Fruit fly (Drosophila melanogaster) whole organism, embryonic: ENCODE data around the gene MED28.

Experiments
- Bteb2 ChIP-seq: fragments of 200-800 bp; sonication (Bioruptor generic); optimal IDR thresholded peaks from 2 replicates; lab custom pipeline; 2016; ENCODE audit warnings: missing biosample characterization, missing genetic modification characterization
- CG10147 ChIP-seq: fragments of 200-800 bp; sonication (Bioruptor generic); optimal IDR thresholded peaks from 2 replicates; lab custom pipeline; 2019; ENCODE audit warnings: missing biosample characterization, mild to moderate bottlenecking, missing genetic modification characterization, moderate library complexity
- CG10209 ChIP-seq: fragments of 200-800 bp; sonication (Bioruptor generic); optimal IDR thresholded peaks from 3 replicates; lab custom pipeline; 2017; ENCODE audit warnings: missing biosample characterization, mild to moderate bottlenecking, missing genetic modification characterization, missing genetic modification reagents
- CG10321 ChIP-seq: fragments of 200-800 bp; sonication (Bioruptor generic); IDR thresholded peaks from 2 replicates; pipeline ENCODE4 v1.3.6; 2022; ENCODE audit warnings: missing biosample characterization, missing genetic modification characterization
- CG10462 ChIP-seq: fragments of 200-800 bp; sonication (Bioruptor generic); optimal IDR thresholded peaks from 2 replicates; lab custom pipeline; 2016; ENCODE audit warnings: missing biosample characterization, missing genetic modification characterization
- CG10979 ChIP-seq: fragments of 200-800 bp; sonication (Bioruptor generic); optimal IDR thresholded peaks from 2 replicates; lab custom pipeline; 2018; ENCODE audit warnings: missing biosample characterization, mild to moderate bottlenecking, missing genetic modification characterization, moderate library complexity
- CG11456 ChIP-seq: fragments of 200-800 bp; sonication (Bioruptor generic); IDR thresholded peaks from 3 replicates; pipeline ENCODE4 v1.3.6; 2022; ENCODE audit warnings: missing biosample characterization, missing genetic modification characterization
- CG11695 ChIP-seq: fragments of 200-800 bp; sonication (Bioruptor generic); IDR thresholded peaks from 3 replicates; pipeline ENCODE4 v1.3.6; 2022; ENCODE audit warnings: missing biosample characterization, missing genetic modification characterization
- CG12071 ChIP-seq: fragments of 200-800 bp; sonication (Bioruptor generic); optimal IDR thresholded peaks from 3 replicates; lab custom pipeline; 2018; ENCODE audit warnings: missing biosample characterization, mild to moderate bottlenecking, missing genetic modification characterization
- CG14441 ChIP-seq: fragments of 200-800 bp; sonication (Bioruptor generic); IDR thresholded peaks from 2 replicates; pipeline ENCODE4 v1.3.6; 2022; ENCODE audit warnings: missing biosample characterization, missing genetic modification characterization
- CG14860 ChIP-seq: fragments of 200-800 bp; sonication (Bioruptor generic); IDR thresholded peaks from 3 replicates; pipeline ENCODE4 v1.3.6; 2022; ENCODE audit warnings: missing biosample characterization, missing genetic modification characterization; ENCODE audit not compliant: partially characterized antibody
- CG15696 ChIP-seq: fragments of 200-800 bp; sonication (Bioruptor generic); optimal IDR thresholded peaks from 2 replicates; lab custom pipeline; 2019; ENCODE audit warnings: missing biosample characterization, mild to moderate bottlenecking, missing genetic modification characterization, moderate library complexity
- CG16813 ChIP-seq: fragments of 200-800 bp; sonication (Bioruptor generic); IDR thresholded peaks from 3 replicates; pipeline ENCODE4 v1.3.6; 2022; ENCODE audit warnings: missing biosample characterization, missing genetic modification characterization; ENCODE audit not compliant: partially characterized antibody
- CG17612 ChIP-seq: fragments of 200-800 bp; sonication (Bioruptor generic); IDR thresholded peaks from 2 replicates; pipeline ENCODE4 v1.3.6; 2022; ENCODE audit warnings: missing biosample characterization, missing genetic modification characterization
- CG17802 ChIP-seq: fragments of 200-800 bp; sonication (Bioruptor generic); optimal IDR thresholded peaks from 2 replicates; lab custom pipeline; 2018; ENCODE audit warnings: missing biosample characterization, mild to moderate bottlenecking, missing genetic modification characterization, moderate library complexity
- CG18764 ChIP-seq: fragments of 200-800 bp; sonication (Bioruptor generic); optimal IDR thresholded peaks from 3 replicates; lab custom pipeline; 2016; ENCODE audit warnings: missing biosample characterization, missing genetic modification characterization
- CG2129 ChIP-seq: fragments of 200-800 bp; sonication (Bioruptor generic); IDR thresholded peaks from 2 replicates; pipeline ENCODE4 v1.3.6; 2022; ENCODE audit warnings: missing biosample characterization, missing genetic modification characterization; ENCODE audit not compliant: partially characterized antibody
- CG2199 ChIP-seq: fragments of 200-800 bp; sonication (Bioruptor generic); IDR thresholded peaks from 3 replicates; pipeline ENCODE4 v1.3.6; 2022; ENCODE audit warnings: missing biosample characterization, missing genetic modification characterization
- CG32767 ChIP-seq: fragments of 200-800 bp; sonication (Bioruptor generic); IDR thresholded peaks from 2 replicates; pipeline ENCODE4 v1.3.6; 2022; ENCODE audit warnings: missing biosample characterization, missing genetic modification characterization
- CG4404 ChIP-seq: fragments of 200-800 bp; sonication (Bioruptor generic); IDR thresholded peaks from 2 replicates; pipeline ENCODE4 v1.3.6; 2022; ENCODE audit warnings: missing biosample characterization, missing genetic modification characterization
- CG4617 ChIP-seq: fragments of 200-800 bp; sonication (Bioruptor generic); optimal IDR thresholded peaks from 3 replicates; lab custom pipeline; 2016; ENCODE audit warnings: missing biosample characterization, missing genetic modification characterization, borderline replicate concordance
- CG7745 ChIP-seq: fragments of 200-800 bp; sonication (Bioruptor generic); optimal IDR thresholded peaks from 2 replicates; lab custom pipeline; 2018; ENCODE audit warnings: missing biosample characterization, mild to moderate bottlenecking, missing genetic modification characterization, moderate library complexity
- CG7786 ChIP-seq: fragments of 200-800 bp; sonication (Bioruptor generic); optimal IDR thresholded peaks from 2 replicates; lab custom pipeline; 2016; ENCODE audit warnings: missing biosample characterization, missing genetic modification characterization
- CG7839 ChIP-seq: fragments of 200-800 bp; sonication (Bioruptor generic); optimal IDR thresholded peaks from 3 replicates; lab custom pipeline; 2018; ENCODE audit warnings: missing biosample characterization, mild to moderate bottlenecking, missing genetic modification characterization, moderate library complexity
- CG8281 ChIP-seq: fragments of 200-800 bp; sonication (Bioruptor generic); optimal IDR thresholded peaks from 2 replicates; lab custom pipeline; 2018; ENCODE audit warnings: missing biosample characterization, mild to moderate bottlenecking, missing genetic modification characterization, moderate library complexity
- CG8924 ChIP-seq: fragments of 200-800 bp; optimal IDR thresholded peaks from 3 replicates; lab custom pipeline; 2019; ENCODE audit warnings: missing biosample characterization, mild to moderate bottlenecking, missing genetic modification characterization, moderate library complexity
- Dip3 ChIP-seq: fragments of 200-800 bp; sonication (Bioruptor generic); optimal IDR thresholded peaks from 3 replicates; lab custom pipeline; 2016; ENCODE audit warnings: missing biosample characterization, missing genetic modification characterization
- Doc2 ChIP-seq: fragments of 200-800 bp; sonication (Bioruptor generic); IDR thresholded peaks from 2 replicates; pipeline ENCODE4 v1.3.6; 2022; ENCODE audit warnings: missing biosample characterization, missing genetic modification characterization
- HLH4C ChIP-seq: fragments of 200-800 bp; sonication (Bioruptor generic); IDR thresholded peaks from 3 replicates; pipeline ENCODE4 v1.3.6; 2022; ENCODE audit warnings: missing biosample characterization, missing genetic modification characterization; ENCODE audit not compliant: partially characterized antibody
- Hr78 ChIP-seq, 2 experiments: fragments of 200-800 bp in 1 of 2; fragments of >200 bp in 1 of 2; sonication (Bioruptor generic) in 1 of 2; optimal IDR thresholded peaks; 2 replicates each; lab custom pipeline; 2017 to 2019; ENCODE audit warnings: missing biosample characterization in 2 of 2, missing genetic modification characterization in 2 of 2, mild to moderate bottlenecking in 1 of 2, moderate library complexity in 1 of 2
- Lim3 ChIP-seq: fragments of 200-800 bp; sonication (Bioruptor generic); IDR thresholded peaks from 2 replicates; pipeline ENCODE4 v1.3.6; 2022; ENCODE audit warnings: missing biosample characterization, missing genetic modification characterization
- NC2α ChIP-seq: fragments of 200-800 bp; sonication (Bioruptor generic); optimal IDR thresholded peaks from 2 replicates; lab custom pipeline; 2016; ENCODE audit warnings: missing biosample characterization, missing genetic modification characterization
- NC2β ChIP-seq: fragments of 200-800 bp; sonication (Bioruptor generic); optimal IDR thresholded peaks from 2 replicates; lab custom pipeline; 2016; ENCODE audit warnings: missing biosample characterization, missing genetic modification characterization
- Stat92E ChIP-seq, 3 experiments: fragments of >200 bp in 2 of 3; fragments of 200-800 bp in 1 of 3; sonication (Bioruptor generic) in 1 of 3; optimal IDR thresholded peaks; 2 replicates each; lab custom pipeline; 2017 to 2019; ENCODE audit warnings: missing biosample characterization in 3 of 3, missing genetic modification characterization in 3 of 3, mild to moderate bottlenecking in 1 of 3, moderate library complexity in 1 of 3
- YL-1 ChIP-seq: fragments of 200-800 bp; sonication (Bioruptor generic); optimal IDR thresholded peaks from 3 replicates; lab custom pipeline; 2017; ENCODE audit warnings: missing biosample characterization, mild to moderate bottlenecking, missing genetic modification characterization
- bigmax ChIP-seq: fragments of 200-800 bp; sonication (Bioruptor generic); optimal IDR thresholded peaks from 2 replicates; lab custom pipeline; 2018; ENCODE audit warnings: missing biosample characterization, mild to moderate bottlenecking, missing genetic modification characterization
- cad ChIP-seq: fragments of >200 bp; optimal IDR thresholded peaks from 2 replicates; lab custom pipeline; 2017; ENCODE audit warnings: missing biosample characterization, missing genetic modification characterization
- dan ChIP-seq: fragments of 200-800 bp; sonication (Bioruptor generic); IDR thresholded peaks from 2 replicates; pipeline ENCODE4 v1.3.6; 2022; ENCODE audit warnings: missing biosample characterization, missing genetic modification characterization
- dpn ChIP-seq, 2 experiments: fragments of 200-800 bp; sonication (Bioruptor generic); optimal IDR thresholded peaks; 3 replicates each; lab custom pipeline; 2016; ENCODE audit warnings: missing biosample characterization in 2 of 2, missing genetic modification characterization in 2 of 2
- exex ChIP-seq: fragments of 200-800 bp; sonication (Bioruptor generic); optimal IDR thresholded peaks from 4 replicates; lab custom pipeline; 2018; ENCODE audit warnings: missing biosample characterization, mild to moderate bottlenecking, missing genetic modification characterization, moderate library complexity
- fd102C ChIP-seq: fragments of 200-800 bp; sonication (Bioruptor generic); optimal IDR thresholded peaks from 2 replicates; lab custom pipeline; 2018; ENCODE audit warnings: missing biosample characterization, mild to moderate bottlenecking, missing genetic modification characterization, moderate library complexity
- fd96Cb ChIP-seq: fragments of 200-800 bp; sonication (Bioruptor generic); optimal IDR thresholded peaks from 2 replicates; lab custom pipeline; 2018; ENCODE audit warnings: missing biosample characterization, mild to moderate bottlenecking, missing genetic modification characterization, moderate library complexity
- insv ChIP-seq, 2 experiments: fragments of 200-800 bp; sonication (Bioruptor generic); optimal IDR thresholded peaks; 3 replicates each; lab custom pipeline; 2016 to 2018; ENCODE audit warnings: missing biosample characterization in 2 of 2, missing genetic modification characterization in 2 of 2
- jing ChIP-seq: fragments of 200-800 bp; sonication (Bioruptor generic); optimal IDR thresholded peaks from 2 replicates; lab custom pipeline; 2018; ENCODE audit warnings: missing biosample characterization, mild to moderate bottlenecking, missing genetic modification characterization
- lab ChIP-seq: fragments of 200-800 bp; sonication (Bioruptor generic); optimal IDR thresholded peaks from 3 replicates; lab custom pipeline; 2017; ENCODE audit warnings: missing biosample characterization, missing genetic modification characterization, mild to moderate bottlenecking, moderate library complexity, missing genetic modification reagents
- rib ChIP-seq: fragments of 200-800 bp; sonication (Bioruptor generic); IDR thresholded peaks from 2 replicates; pipeline ENCODE4 v1.3.6; 2022; ENCODE audit warnings: missing biosample characterization, missing genetic modification characterization
- run ChIP-seq: fragments of 200-800 bp; sonication (Bioruptor generic); optimal IDR thresholded peaks from 3 replicates; lab custom pipeline; 2018; ENCODE audit warnings: missing biosample characterization, mild to moderate bottlenecking, missing genetic modification characterization
- sqz ChIP-seq: fragments of 200-800 bp; sonication (Bioruptor generic); optimal IDR thresholded peaks from 3 replicates; lab custom pipeline; 2018; ENCODE audit warnings: missing biosample characterization, mild to moderate bottlenecking, missing genetic modification characterization
- ssp ChIP-seq: fragments of 200-800 bp; sonication (Bioruptor generic); IDR thresholded peaks from 2 replicates; pipeline ENCODE4 v1.3.6; 2022; ENCODE audit warnings: missing biosample characterization, missing genetic modification characterization
- wdn ChIP-seq: fragments of 200-800 bp; sonication (Bioruptor generic); IDR thresholded peaks from 2 replicates; pipeline ENCODE4 v1.3.6; 2022; ENCODE audit warnings: missing biosample characterization, missing genetic modification characterization

Gene MED28

dm6 chr3R:25489685-25490084 is 12.9 kb downstream of the MED28 start (continued):
- TF ChIP-seq CG16813 (peak; percentile 59; the same call in 2 of the 3 replicates), Dip3 (no peak), CG18764 (GFP tag; lab: Kevin White, UChicago) (no peak), CG2129 (GFP tag; lab: Robert Waterston, UW) (no peak; the same call in 1 of the 2 replicates), CG14860 (GFP tag; lab: Robert Waterston, UW) (peak; percentile 66; the same call in 1 of the 3 replicates), CG10979 (tag; lab: Kevin White, UChicago) (no peak), fd96Cb (tag; lab: Kevin White, UChicago) (no peak), CG17612 (GFP tag; lab: Robert Waterston, UW) (no peak), CG8281 (tag; lab: Kevin White, UChicago) (no peak), CG4617 (GFP tag; lab: Kevin White, UChicago) (no peak), rib (GFP tag; lab: Robert Waterston, UW) (no peak), CG15696 (tag; lab: Kevin White, UChicago) (no peak), sqz (GFP tag; lab: Kevin White, UChicago) (peak; percentile 8), jing (GFP tag; lab: Kevin White, UChicago) (no peak), CG11456 (GFP tag; lab: Robert Waterston, UW) (no peak), CG7745 (no peak), Lim3 (GFP tag; lab: Robert Waterston, UW) (no peak), Stat92E (GFP tag; optimal IDR thresholded peaks at IDR 0.05; lab: Kevin White, UChicago) (no peak), CG17802 (tag; lab: Kevin White, UChicago) (no peak), CG7786 (GFP tag; lab: Kevin White, UChicago) (no peak), Bteb2 (GFP tag; lab: Kevin White, UChicago) (no peak), YL-1 (GFP tag; lab: Kevin White, UChicago) (no peak), ssp (GFP tag; lab: Robert Waterston, UW) (no peak), cad (GFP tag; lab: Kevin White, UChicago) (peak; percentile 40), bigmax (GFP tag; lab: Kevin White, UChicago) (no peak), Hr78 (GFP tag; optimal IDR thresholded peaks at IDR 0.05; lab: Kevin White, UChicago) (no peak), CG10147 (no peak), CG10462 (GFP tag; lab: Kevin White, UChicago) (no peak), NC2α (GFP tag; lab: Kevin White, UChicago) (no peak), CG8924 (tag; lab: Kevin White, UChicago) (no peak), dan (GFP tag; lab: Robert Waterston, UW) (no peak), run (tag; lab: Kevin White, UChicago) (no peak), lab (no peak), CG10321 (GFP tag; lab: Robert Waterston, UW) (no peak), HLH4C (peak; percentile 57; the same call in 2 of the 3 replicates), dpn (GFP tag; optimal IDR thresholded peaks at IDR 0.05; lab: Kevin White, UChicago) (no peak), CG2199 (GFP tag; lab: Robert Waterston, UW) (0 out of 3 replicates have a peak, but pooled peaks have one; percentile 30), CG12071 (GFP tag; lab: Kevin White, UChicago) (no peak), CG4404 (no peak), CG32767 (no peak), CG10209 (GFP tag; lab: Kevin White, UChicago) (no peak), CG14441 (GFP tag; lab: Robert Waterston, UW) (peak; percentile 26; the same call in 1 of the 2 replicates), wdn (GFP tag; lab: Robert Waterston, UW) (no peak), NC2β (no peak), insv (GFP tag; optimal IDR thresholded peaks at IDR 0.05; lab: Kevin White, UChicago) (no peak), exex (tag; lab: Kevin White, UChicago) (no peak), CG11695 (GFP tag; lab: Robert Waterston, UW) (no peak), Doc2 (GFP tag; lab: Robert Waterston, UW) (no peak), fd102C (no peak), CG7839 (no peak)
